Fruit fly (Drosophila melanogaster): ENCODE measurements around the gene CG4860.

DNA sequence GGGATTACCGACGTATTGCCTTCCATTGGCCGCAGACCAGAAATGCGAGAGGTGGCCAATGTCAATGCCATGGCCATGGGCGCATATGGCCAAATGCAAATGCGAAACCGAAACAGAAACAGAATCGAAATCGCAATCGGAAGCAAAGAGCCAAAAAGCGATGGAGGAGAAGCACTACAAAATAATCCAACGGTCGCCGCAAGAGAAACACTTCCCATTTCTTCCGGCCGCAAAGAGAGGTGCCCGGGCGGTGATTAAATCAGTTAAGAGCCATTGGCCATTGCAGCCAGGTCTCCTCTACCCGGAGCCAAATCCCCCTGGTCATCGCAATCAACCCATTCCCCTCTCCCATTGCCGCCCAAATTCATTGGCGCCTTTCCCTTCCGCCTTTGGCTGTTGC is 7.1 kb downstream of the CG4860 start, which contains the start of gene CG14742:
- TF ChIP-seq CG4282 (GFP tag; optimal IDR thresholded peaks at IDR 0.05) (no peak), gcm (GFP tag; optimal IDR thresholded peaks at IDR 0.05) (no peak), gcm2 (GFP tag; optimal IDR thresholded peaks at IDR 0.05) (no peak), ro (GFP tag; IDR thresholded peaks at IDR 0.05) (no peak)

All from whole organism, embryonic.